Worm (Caenorhabditis elegans): ENCODE measurements around the gene F47C12.13.

Gene F47C12.13

DNA sequence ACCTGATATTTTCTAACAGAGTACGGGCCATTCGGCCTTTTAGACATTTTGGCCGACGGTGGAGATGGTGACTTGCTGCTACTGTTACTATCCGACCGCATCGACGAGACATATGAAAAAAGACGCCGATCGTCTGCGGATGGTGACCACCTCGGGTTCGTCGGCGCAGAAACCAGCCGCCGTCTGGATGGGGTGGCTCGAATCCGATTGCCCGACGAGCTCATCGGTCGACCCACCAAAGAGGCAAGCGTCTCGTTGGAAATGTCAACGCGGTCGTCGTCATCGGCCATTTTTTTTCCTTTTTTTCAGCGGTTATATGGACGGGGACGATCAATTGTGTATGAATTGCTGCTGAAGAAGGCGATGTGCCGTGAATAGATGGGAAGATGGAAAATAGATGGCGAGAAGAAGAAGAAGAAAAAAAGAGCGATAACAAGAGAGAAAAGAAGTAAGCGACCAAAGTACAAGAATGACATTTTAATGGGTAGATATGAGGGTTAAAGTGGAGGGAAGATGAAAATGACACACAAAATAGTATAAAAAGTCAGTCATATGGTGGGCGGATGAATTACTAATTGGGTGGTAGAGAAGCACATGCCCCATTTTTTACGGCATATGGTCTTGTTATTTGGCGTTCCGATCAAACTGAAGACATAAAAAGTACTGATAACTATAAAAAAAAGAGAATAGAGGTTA is 24.6 kb upstream of the F47C12.13 start (continued):
- TF ChIP-seq snpc-4 (tag; optimal IDR thresholded peaks at IDR 0.05) = no peak
- TF ChIP-seq aly-2 (tag; optimal IDR thresholded peaks at IDR 0.05) = no peak

DNA sequence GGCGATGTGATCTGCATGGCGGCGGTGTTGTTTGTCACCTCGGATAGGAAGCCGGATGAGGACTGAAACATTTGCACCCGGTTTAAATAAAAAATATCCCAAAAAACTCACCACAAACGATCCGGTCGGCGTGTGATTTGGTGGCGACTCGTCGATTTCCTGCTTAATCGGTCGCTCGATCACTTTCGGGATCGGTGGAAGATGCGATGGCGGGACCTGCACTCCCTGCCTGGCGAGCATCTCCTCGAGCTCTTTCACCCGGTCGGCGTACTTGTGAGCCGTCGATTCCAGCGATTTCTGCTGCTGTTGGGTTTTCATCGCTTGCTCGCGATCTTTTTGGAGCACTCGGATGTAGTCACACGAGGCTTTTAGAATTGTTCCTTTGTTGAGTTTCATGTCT is 22.5 kb upstream of the F47C12.13 start:
- no peak for TF ChIP-seq lin-35 (GFP tag; optimal IDR thresholded peaks at IDR 0.05)
- TF ChIP-seq ztf-4 (tag; optimal IDR thresholded peaks at IDR 0.05) = no peak
- no peak for TF ChIP-seq nhr-90 (tag; optimal IDR thresholded peaks at IDR 0.05; ENCODE audit: poor library complexity)
- TF ChIP-seq skn-1 (tag; optimal IDR thresholded peaks at IDR 0.05) = no peak
- no peak for TF ChIP-seq swsn-7 (tag; optimal IDR thresholded peaks at IDR 0.05)
- no peak for TF ChIP-seq C34B4.2 (tag; optimal IDR thresholded peaks at IDR 0.05)
- no peak for TF ChIP-seq pag-3 (tag; optimal IDR thresholded peaks at IDR 0.05; ENCODE audit: borderline replicate concordance, insufficient read depth)
- TF ChIP-seq lir-3 (tag; optimal IDR thresholded peaks at IDR 0.05; ENCODE audit: poor library complexity) = no peak
- TF ChIP-seq lin-39 (tag; optimal IDR thresholded peaks at IDR 0.05) = no peak
- no peak for TF ChIP-seq fkh-8 (tag; optimal IDR thresholded peaks at IDR 0.05)
- TF ChIP-seq efl-1 (optimal IDR thresholded peaks at IDR 0.05) = no peak
- TF ChIP-seq efl-1 (GFP tag; optimal IDR thresholded peaks at IDR 0.05 in 1 of 2) = no peak
- TF ChIP-seq ceh-82 (tag; optimal IDR thresholded peaks at IDR 0.05) = no peak
- no peak for TF ChIP-seq lin-15B (tag; optimal IDR thresholded peaks at IDR 0.05)
- no peak for TF ChIP-seq ztf-11 (tag; optimal IDR thresholded peaks at IDR 0.05)
- no peak for TF ChIP-seq Y116A8C.19 (tag; optimal IDR thresholded peaks at IDR 0.05; ENCODE audit: borderline replicate concordance)
- no peak for TF ChIP-seq sptf-1 (tag; optimal IDR thresholded peaks at IDR 0.05)
- TF ChIP-seq unc-130 (tag; optimal IDR thresholded peaks at IDR 0.05) = no peak
- no peak for TF ChIP-seq aly-2 (tag; optimal IDR thresholded peaks at IDR 0.05)

DNA sequence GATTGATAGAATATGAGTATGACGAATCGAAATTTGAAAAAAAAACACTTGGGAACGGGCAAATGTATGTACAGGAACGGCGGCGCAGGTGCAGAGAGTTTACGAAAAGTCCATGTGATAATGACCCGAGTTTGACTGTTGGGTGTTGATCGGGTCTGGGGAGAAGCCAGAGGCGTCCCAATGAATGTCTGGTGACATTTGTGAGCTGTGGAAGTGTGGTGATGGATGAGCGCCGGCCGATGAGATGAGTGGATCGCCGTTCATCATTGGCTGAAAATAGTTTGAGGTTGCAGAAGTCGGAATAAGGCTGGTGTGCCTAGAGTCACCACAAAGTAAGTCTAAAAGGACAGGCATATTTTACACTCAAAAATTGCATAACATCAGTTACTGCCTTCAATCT is 21.4 kb upstream of the F47C12.13 start:
- TF ChIP-seq C16A3.4 (tag; optimal IDR thresholded peaks at IDR 0.05) = no peak
- peak; percentile 42 for TF ChIP-seq nhr-85 (tag)

DNA sequence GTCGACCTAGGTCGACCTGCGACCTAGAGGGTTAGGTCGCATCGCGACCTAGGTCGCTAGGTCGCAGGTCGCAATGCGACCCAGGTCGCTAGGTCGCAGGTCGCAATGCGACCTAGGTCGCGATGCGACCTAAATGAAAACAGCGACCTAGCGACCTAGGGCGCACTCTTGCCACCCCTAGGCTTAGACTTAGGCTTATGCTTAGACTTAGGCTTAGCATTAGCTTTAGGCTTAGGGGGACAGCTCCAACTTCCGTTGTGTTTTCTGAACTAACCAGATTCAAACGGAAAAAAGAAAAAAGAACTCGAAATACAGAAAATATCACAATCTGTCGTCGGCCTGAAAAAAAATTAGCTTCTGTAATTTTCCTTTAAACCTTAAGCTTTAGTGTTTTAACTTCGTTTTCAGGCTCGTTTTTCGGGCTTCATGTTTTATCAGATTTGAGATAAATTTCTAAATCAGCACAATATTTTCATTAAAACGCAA is 20.2 kb upstream of the F47C12.13 start:
- TF ChIP-seq nhr-237 (tag; optimal IDR thresholded peaks at IDR 0.05) (no peak), C16A3.4 (tag; optimal IDR thresholded peaks at IDR 0.05) (no peak), nhr-19 (GFP tag; conservative IDR thresholded peaks at IDR 0.05) (peak; percentile 29), tlp-1 (tag; optimal IDR thresholded peaks at IDR 0.05) (no peak), fkh-4 (tag; optimal IDR thresholded peaks at IDR 0.05; ENCODE audit: borderline replicate concordance) (no peak), pqm-1 (tag; optimal IDR thresholded peaks at IDR 0.05) (no peak), nhr-77 (tag; optimal IDR thresholded peaks at IDR 0.05) (no peak), egl-13 (tag; optimal IDR thresholded peaks at IDR 0.05) (no peak), dpl-1 (GFP tag; optimal IDR thresholded peaks at IDR 0.05) (no peak), rnt-1 (tag; optimal IDR thresholded peaks at IDR 0.05) (peak; percentile 1), Y116A8C.19 (tag; optimal IDR thresholded peaks at IDR 0.05; ENCODE audit: borderline replicate concordance) (no peak), nhr-71 (tag; optimal IDR thresholded peaks at IDR 0.05) (peak; percentile 22), nhr-90 (tag; optimal IDR thresholded peaks at IDR 0.05; ENCODE audit: poor library complexity) (no peak), ceh-8 (GFP tag; optimal IDR thresholded peaks at IDR 0.05) (no peak), isw-1 (GFP tag; IDR thresholded peaks at IDR 0.05) (no peak), efl-1 (optimal IDR thresholded peaks at IDR 0.05) (no peak), efl-1 (GFP tag; optimal IDR thresholded peaks at IDR 0.05 in 1 of 2) (no peak), tbx-2 (tag; optimal IDR thresholded peaks at IDR 0.05) (no peak), nhr-85 (tag) (peak; percentile 78), aly-2 (tag; optimal IDR thresholded peaks at IDR 0.05) (peak; percentile 73), skn-1 (tag; optimal IDR thresholded peaks at IDR 0.05) (no peak), nhr-84 (tag; optimal IDR thresholded peaks at IDR 0.05) (no peak), lsy-2 (tag; optimal IDR thresholded peaks at IDR 0.05) (no peak), unc-98 (GFP tag; IDR thresholded peaks at IDR 0.05) (no peak), lin-13 (GFP tag; optimal IDR thresholded peaks at IDR 0.05) (peak; percentile 32)

Measured in whole organism, L1 larva.